Worm (Caenorhabditis elegans) whole organism, midembryonic: Measurements from ENCODE around the gene C26B2.2.

Source experiments
- T22C8.4 ChIP-seq: fragments of 200-800 bp; sonication (Bioruptor generic); IDR thresholded peaks from 2 replicates; pipeline ENCODE4 v1.3.6; 2022; ENCODE audit warnings: missing genetic modification characterization, missing compliant biosample characterization
- cog-1 ChIP-seq: sonication (generic microtip); optimal IDR thresholded peaks from 2 replicates; lab custom pipeline; 2016; ENCODE audit warnings: missing genetic modification characterization, missing compliant biosample characterization
- flt-1 ChIP-seq: fragments of 200-800 bp; sonication (Bioruptor generic); IDR thresholded peaks from 2 replicates; pipeline ENCODE4 v1.3.6; 2022; ENCODE audit warnings: missing genetic modification characterization, missing compliant biosample characterization
- klf-2 ChIP-seq: fragments of 200-800 bp; sonication (Bioruptor generic); conservative IDR thresholded peaks from 2 replicates; pipeline ENCODE4 v1.3.6; 2022; ENCODE audit warnings: missing genetic modification reagents, missing genetic modification characterization, missing compliant biosample characterization
- med-1 ChIP-seq: sonication (generic microtip); optimal IDR thresholded peaks from 2 replicates; lab custom pipeline; 2017; ENCODE audit warnings: missing genetic modification characterization, mild to moderate bottlenecking, missing compliant biosample characterization, antibody characterized with exemption, missing genetic modification reagents; ENCODE audit not compliant: insufficient read depth
- ref-1 ChIP-seq: fragments of 200-800 bp; sonication (Bioruptor generic); conservative IDR thresholded peaks from 2 replicates; pipeline ENCODE4 v1.3.6; 2022; ENCODE audit warnings: missing genetic modification reagents, missing genetic modification characterization, missing compliant biosample characterization
- tab-1 ChIP-seq: fragments of 200-800 bp; sonication (Bioruptor generic); IDR thresholded peaks from 2 replicates; pipeline ENCODE4 v1.3.6; 2022; ENCODE audit warnings: missing genetic modification characterization, missing compliant biosample characterization
- ztf-23 ChIP-seq: fragments of 200-800 bp; sonication (Bioruptor generic); IDR thresholded peaks from 2 replicates; pipeline ENCODE4 v1.3.6; 2022; ENCODE audit warnings: missing genetic modification reagents, missing genetic modification characterization, missing compliant biosample characterization
- ztf-29 ChIP-seq: fragments of 200-800 bp; sonication (Bioruptor generic); IDR thresholded peaks from 2 replicates; pipeline ENCODE4 v1.3.6; 2022; ENCODE audit warnings: missing genetic modification reagents, missing genetic modification characterization, missing compliant biosample characterization

C26B2.2 gene

DNA sequence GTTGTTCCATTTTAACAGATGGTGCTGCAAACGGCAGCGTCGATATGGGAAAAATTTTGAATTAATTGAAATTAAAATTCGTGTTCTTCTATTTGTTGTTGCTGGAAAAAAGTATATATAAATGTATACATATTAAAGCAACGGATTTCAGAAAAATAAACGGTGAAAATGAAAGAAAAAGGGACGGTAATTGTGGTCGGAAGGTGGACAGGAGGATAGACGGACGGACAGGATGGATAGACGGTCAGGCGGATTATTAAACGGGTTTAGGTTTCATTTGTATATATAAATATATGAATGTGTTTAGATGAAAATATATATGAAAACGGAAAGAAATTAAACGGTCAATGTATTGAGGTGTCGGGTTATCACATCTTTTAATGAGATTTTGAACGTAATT is 7.5 kb upstream of the C26B2.2 start, which contains the start of gene nhr-31:
TSS of gene nhr-31 (minus strand) at position 101 of the 400 bp plus-strand sequence.
- TF ChIP-seq tab-1 (GFP tag; lab: Robert Waterston, UW) (no peak), med-1 (GFP tag; lab: Kevin White, UChicago) (no peak), flt-1 (GFP tag; lab: Robert Waterston, UW) (no peak), T22C8.4 (no peak), ref-1 (GFP tag; lab: Robert Waterston, UW) (no peak), ztf-23 (GFP tag; lab: Robert Waterston, UW) (no peak), klf-2 (no peak), ztf-29 (GFP tag; lab: Robert Waterston, UW) (no peak), cog-1 (tag; lab: Kevin White, UChicago) (no peak)

DNA sequence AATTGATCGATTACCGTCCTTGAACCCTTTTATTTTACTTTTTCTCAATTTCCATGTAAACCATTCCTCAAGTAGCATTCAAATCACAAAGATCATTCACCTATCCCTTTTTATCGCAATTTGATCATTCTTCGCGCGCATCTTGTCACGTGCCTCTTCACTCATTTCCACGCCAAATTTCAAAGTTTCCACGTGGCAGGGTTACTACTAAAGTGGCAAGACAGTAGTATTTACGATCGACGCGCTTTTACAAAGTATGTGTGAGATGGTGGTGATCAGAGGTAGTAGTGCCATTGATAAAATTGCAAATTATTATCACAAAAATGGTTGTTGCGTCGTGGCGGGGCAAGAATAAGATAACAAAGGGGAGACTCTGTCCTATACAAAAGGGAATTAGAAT is 6.5 kb upstream of the C26B2.2 start:
- no peak for TF ChIP-seq ref-1 (GFP tag; lab: Robert Waterston, UW)
- TF ChIP-seq klf-2, result no peak
- TF ChIP-seq T22C8.4, result no peak
- no peak for TF ChIP-seq flt-1 (GFP tag; lab: Robert Waterston, UW)
- no peak for TF ChIP-seq med-1 (GFP tag; lab: Kevin White, UChicago)
- TF ChIP-seq cog-1 (tag; lab: Kevin White, UChicago), result no peak
- TF ChIP-seq ztf-23 (GFP tag; lab: Robert Waterston, UW), result no peak
- TF ChIP-seq ztf-29 (GFP tag; lab: Robert Waterston, UW), result no peak
- no peak for TF ChIP-seq tab-1 (GFP tag; lab: Robert Waterston, UW)

- no peak for TF ChIP-seq cog-1 (tag; lab: Kevin White, UChicago)
- TF ChIP-seq T22C8.4, result no peak
- TF ChIP-seq tab-1 (GFP tag; lab: Robert Waterston, UW), result no peak
- no peak for TF ChIP-seq flt-1 (GFP tag; lab: Robert Waterston, UW)
- TF ChIP-seq ref-1 (GFP tag; lab: Robert Waterston, UW), result no peak
- no peak for TF ChIP-seq ztf-29 (GFP tag; lab: Robert Waterston, UW)
- TF ChIP-seq med-1 (GFP tag; lab: Kevin White, UChicago), result no peak
- no peak for TF ChIP-seq klf-2
- TF ChIP-seq ztf-23 (GFP tag; lab: Robert Waterston, UW), result no peak
These were observed 5.5 kb upstream of the C26B2.2 start for ce11 chrIV:8027293-8027866.

DNA sequence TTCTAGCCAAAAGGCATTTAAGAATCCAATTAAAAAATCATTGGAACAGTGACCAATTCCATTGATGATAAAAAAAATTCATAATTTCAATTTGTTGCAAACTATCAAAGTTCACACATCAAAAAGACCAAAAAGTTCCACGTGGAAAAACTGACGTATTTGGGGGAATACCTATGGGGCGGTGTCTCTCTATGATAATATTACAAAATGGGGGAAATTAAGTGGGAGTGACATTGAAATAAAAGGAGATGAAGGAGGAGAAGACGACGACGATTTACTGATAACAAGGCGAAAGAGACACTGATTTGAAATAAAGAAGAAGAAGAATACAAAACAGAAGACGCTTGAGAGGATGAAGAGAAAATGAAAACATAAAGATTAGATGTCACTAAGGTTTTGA is 4.4 kb upstream of the C26B2.2 start:
- no peak for TF ChIP-seq ztf-29 (GFP tag; lab: Robert Waterston, UW)
- no peak for TF ChIP-seq cog-1 (tag; lab: Kevin White, UChicago)
- TF ChIP-seq klf-2, result no peak
- TF ChIP-seq tab-1 (GFP tag; lab: Robert Waterston, UW), result no peak
- TF ChIP-seq T22C8.4, result no peak
- no peak for TF ChIP-seq med-1 (GFP tag; lab: Kevin White, UChicago)
- no peak for TF ChIP-seq flt-1 (GFP tag; lab: Robert Waterston, UW)
- no peak for TF ChIP-seq ztf-23 (GFP tag; lab: Robert Waterston, UW)
- TF ChIP-seq ref-1 (GFP tag; lab: Robert Waterston, UW), result no peak

ce11 chrIV:8023861-8024260 is 1.9 kb upstream of the C26B2.2 start:
- TF ChIP-seq ztf-29 (GFP tag; lab: Robert Waterston, UW) (no peak), med-1 (GFP tag; lab: Kevin White, UChicago) (no peak), flt-1 (GFP tag; lab: Robert Waterston, UW) (no peak), ref-1 (GFP tag; lab: Robert Waterston, UW) (no peak), tab-1 (GFP tag; lab: Robert Waterston, UW) (no peak), klf-2 (no peak), ztf-23 (GFP tag; lab: Robert Waterston, UW) (no peak), T22C8.4 (no peak), cog-1 (tag; lab: Kevin White, UChicago) (no peak)

DNA sequence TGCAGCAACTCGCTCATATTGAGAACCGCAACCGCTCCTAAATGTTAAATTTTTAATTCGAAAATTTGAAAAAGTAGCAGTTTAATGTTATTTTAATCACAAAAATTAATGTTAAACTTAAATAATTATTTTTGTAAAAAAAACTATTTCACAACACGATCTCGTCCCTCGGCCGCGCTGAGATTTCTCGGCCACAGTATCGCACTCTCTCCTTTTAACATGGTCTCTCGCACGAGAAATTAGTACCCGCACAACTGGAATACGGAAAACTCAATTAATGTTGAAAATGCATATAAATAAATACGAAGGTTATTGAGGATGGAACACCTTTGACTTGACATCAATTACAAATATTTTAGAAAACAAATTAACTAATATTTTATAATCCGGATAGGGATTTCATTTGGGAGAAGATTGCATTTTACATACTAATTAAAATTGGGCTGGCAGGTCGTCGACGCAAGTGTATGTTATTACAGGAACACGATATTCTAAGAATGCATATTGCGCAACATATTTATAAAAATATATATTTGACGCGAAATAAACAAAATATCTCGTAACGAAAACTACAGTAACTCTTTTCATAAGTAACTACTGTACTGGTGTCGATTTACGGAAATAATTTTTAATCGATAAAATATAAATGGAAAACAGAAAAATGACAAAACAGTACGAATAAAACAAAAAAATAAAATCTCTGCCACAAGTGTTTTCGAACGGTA is 2.0 kb downstream of the C26B2.2 start, which contains the start of gene dnc-4:
TSS of gene dnc-4 (minus strand) at position 37 of the 725 bp plus-strand sequence.
- no peak for TF ChIP-seq T22C8.4
- no peak for TF ChIP-seq tab-1 (GFP tag; lab: Robert Waterston, UW)
- TF ChIP-seq ztf-23 (GFP tag; lab: Robert Waterston, UW), result 0 out of 2 replicates have a peak, but pooled peaks have one; percentile 24

DNA sequence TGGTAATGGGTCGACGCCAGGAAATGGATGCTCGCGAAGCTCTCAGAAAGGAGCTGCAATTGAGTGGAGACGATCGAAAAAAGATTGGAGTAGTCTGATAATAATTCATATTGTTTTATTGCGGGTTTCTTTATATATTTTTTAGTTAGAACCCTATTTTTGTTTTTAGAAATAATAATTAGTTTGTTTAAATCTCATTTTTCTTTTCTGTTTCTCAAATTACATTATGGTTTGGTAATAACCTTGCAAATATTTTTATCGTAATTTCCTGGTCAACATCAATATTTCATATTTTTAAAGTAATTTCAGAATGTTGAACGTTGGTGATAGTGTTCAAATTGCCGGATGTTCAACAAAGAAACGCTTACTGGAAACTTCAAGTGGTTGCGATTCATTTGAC is 5.2 kb downstream of the C26B2.2 start, which contains the start of gene elpc-4:
TSS of gene elpc-4 (plus strand) at position 301 of the 400 bp plus-strand sequence.
- TF ChIP-seq ztf-23 (GFP tag; lab: Robert Waterston, UW) (no peak), flt-1 (GFP tag; lab: Robert Waterston, UW) (no peak), ref-1 (GFP tag; lab: Robert Waterston, UW) (no peak), cog-1 (tag; lab: Kevin White, UChicago) (no peak), tab-1 (GFP tag; lab: Robert Waterston, UW) (no peak), ztf-29 (GFP tag; lab: Robert Waterston, UW) (no peak), klf-2 (no peak), T22C8.4 (no peak), med-1 (GFP tag; lab: Kevin White, UChicago) (no peak)

- peak; percentile 80 for TF ChIP-seq klf-2
- peak; percentile 73 for TF ChIP-seq ztf-23 (GFP tag; lab: Robert Waterston, UW)
- TF ChIP-seq flt-1 (GFP tag; lab: Robert Waterston, UW), result peak; percentile 82
- peak; percentile 57; the same call in 1 of the 2 replicates for TF ChIP-seq ztf-29 (GFP tag; lab: Robert Waterston, UW)
- peak; percentile 12 for TF ChIP-seq cog-1 (tag; lab: Kevin White, UChicago)
- TF ChIP-seq tab-1 (GFP tag; lab: Robert Waterston, UW), result peak; percentile 48; the same call in 1 of the 2 replicates
- TF ChIP-seq ref-1 (GFP tag; lab: Robert Waterston, UW), result 0 out of 2 replicates have a peak, but pooled peaks have one; percentile 40
These were observed 6.1 kb downstream of the C26B2.2 start, which contains the start of gene C26B2.7 for ce11 chrIV:8015726-8016312. Gene C26B2.7 (plus strand): TSS chrIV:8016274.
